Fruit fly (Drosophila melanogaster) whole organism, embryonic: Measurements from ENCODE around the gene CG12674.
A peak's percentile ranks its signal among the peaks of the same experiment; 100 is the strongest.

Source experiments
- ATbp ChIP-seq: fragments of 200-800 bp; sonication (Bioruptor generic); optimal IDR thresholded peaks from 2 replicates; lab custom pipeline; 2017; ENCODE audit warnings: missing biosample characterization, mild to moderate bottlenecking, missing genetic modification characterization, missing genetic modification reagents
- Atf6 ChIP-seq: fragments of 200-800 bp; sonication (Bioruptor generic); IDR thresholded peaks from 2 replicates; pipeline ENCODE4 v1.3.6; 2022; ENCODE audit warnings: missing biosample characterization, missing genetic modification characterization
- CG10147 ChIP-seq: fragments of 200-800 bp; sonication (Bioruptor generic); optimal IDR thresholded peaks from 2 replicates; lab custom pipeline; 2019; ENCODE audit warnings: missing biosample characterization, mild to moderate bottlenecking, missing genetic modification characterization, moderate library complexity
- CG10462 ChIP-seq: fragments of 200-800 bp; sonication (Bioruptor generic); optimal IDR thresholded peaks from 2 replicates; lab custom pipeline; 2016; ENCODE audit warnings: missing biosample characterization, missing genetic modification characterization
- CG11456 ChIP-seq: fragments of 200-800 bp; sonication (Bioruptor generic); IDR thresholded peaks from 3 replicates; pipeline ENCODE4 v1.3.6; 2022; ENCODE audit warnings: missing biosample characterization, missing genetic modification characterization
- CG11504 ChIP-seq: fragments of 200-800 bp; sonication (Bioruptor generic); optimal IDR thresholded peaks from 3 replicates; lab custom pipeline; 2019; ENCODE audit warnings: missing biosample characterization, mild to moderate bottlenecking, missing genetic modification characterization, moderate library complexity
- CG11560 ChIP-seq: fragments of 200-800 bp; sonication (Bioruptor generic); IDR thresholded peaks from 3 replicates; pipeline ENCODE4 v1.3.6; 2022; ENCODE audit warnings: missing biosample characterization, missing genetic modification characterization
- CG13287 ChIP-seq: fragments of 200-800 bp; sonication (Bioruptor generic); IDR thresholded peaks from 2 replicates; pipeline ENCODE4 v1.3.6; 2022; ENCODE audit warnings: missing biosample characterization, missing genetic modification characterization; ENCODE audit not compliant: partially characterized antibody
- CG14050 ChIP-seq: fragments of 200-800 bp; sonication (Bioruptor generic); IDR thresholded peaks from 3 replicates; pipeline ENCODE4 v1.3.6; 2022; ENCODE audit warnings: missing biosample characterization, missing genetic modification characterization
- CG14441 ChIP-seq: fragments of 200-800 bp; sonication (Bioruptor generic); IDR thresholded peaks from 2 replicates; pipeline ENCODE4 v1.3.6; 2022; ENCODE audit warnings: missing biosample characterization, missing genetic modification characterization
- CG1603 ChIP-seq: fragments of 200-800 bp; sonication (Bioruptor generic); optimal IDR thresholded peaks from 2 replicates; lab custom pipeline; 2019; ENCODE audit warnings: missing biosample characterization, mild to moderate bottlenecking, missing genetic modification characterization, moderate library complexity
- CG18599 ChIP-seq: fragments of 200-800 bp; sonication (Bioruptor generic); optimal IDR thresholded peaks from 3 replicates; lab custom pipeline; 2017; ENCODE audit warnings: missing biosample characterization, missing genetic modification characterization, mild to moderate bottlenecking, moderate library complexity, missing genetic modification reagents
- CG2678 ChIP-seq: fragments of 200-800 bp; sonication (Bioruptor generic); optimal IDR thresholded peaks from 3 replicates; lab custom pipeline; 2019; ENCODE audit warnings: missing biosample characterization, mild to moderate bottlenecking, missing genetic modification characterization, moderate library complexity
- CG34224 ChIP-seq: fragments of 200-800 bp; sonication (Bioruptor generic); IDR thresholded peaks from 3 replicates; pipeline ENCODE4 v1.3.6; 2022; ENCODE audit warnings: missing biosample characterization, missing genetic modification characterization; ENCODE audit not compliant: partially characterized antibody
- CG4707 ChIP-seq: fragments of 200-800 bp; sonication (Bioruptor generic); optimal IDR thresholded peaks from 2 replicates; lab custom pipeline; 2018; ENCODE audit warnings: missing biosample characterization, mild to moderate bottlenecking, missing genetic modification characterization, moderate library complexity
- CG6689 ChIP-seq: fragments of 200-800 bp; sonication (Bioruptor generic); IDR thresholded peaks from 2 replicates; pipeline ENCODE4 v1.3.6; 2022; ENCODE audit warnings: missing biosample characterization, missing genetic modification characterization
- CG7839 ChIP-seq: fragments of 200-800 bp; sonication (Bioruptor generic); optimal IDR thresholded peaks from 3 replicates; lab custom pipeline; 2018; ENCODE audit warnings: missing biosample characterization, mild to moderate bottlenecking, missing genetic modification characterization, moderate library complexity
- CG9932 ChIP-seq: fragments of 200-800 bp; sonication (Bioruptor generic); IDR thresholded peaks from 2 replicates; pipeline ENCODE4 v1.3.6; 2022; ENCODE audit warnings: missing biosample characterization, missing genetic modification characterization
- HLH3B ChIP-seq: fragments of 200-800 bp; sonication (Bioruptor generic); IDR thresholded peaks from 2 replicates; pipeline ENCODE4 v1.3.6; 2022; ENCODE audit warnings: missing biosample characterization, missing genetic modification characterization
- Hmr ChIP-seq: fragments of 200-800 bp; sonication (Bioruptor generic); optimal IDR thresholded peaks from 3 replicates; lab custom pipeline; 2017; ENCODE audit warnings: mild to moderate bottlenecking, missing biosample characterization, missing genetic modification reagents, missing genetic modification characterization
- Myb ChIP-seq: fragments of 200-800 bp; sonication (Bioruptor generic); optimal IDR thresholded peaks from 2 replicates; lab custom pipeline; 2016; ENCODE audit warnings: missing biosample characterization, missing genetic modification characterization
- Optix ChIP-seq: fragments of 200-800 bp; sonication (Bioruptor generic); IDR thresholded peaks from 3 replicates; pipeline ENCODE4 v1.3.6; 2022; ENCODE audit warnings: missing biosample characterization, missing genetic modification characterization
- Rfx ChIP-seq: fragments of 200-800 bp; sonication (Bioruptor generic); IDR thresholded peaks from 2 replicates; pipeline ENCODE4 v1.3.6; 2022; ENCODE audit warnings: missing biosample characterization, missing genetic modification characterization
- Xrp1 ChIP-seq: fragments of 200-800 bp; sonication (Bioruptor generic); IDR thresholded peaks from 2 replicates; pipeline ENCODE4 v1.3.6; 2022; ENCODE audit warnings: missing biosample characterization, missing genetic modification characterization
- ara ChIP-seq: fragments of 200-800 bp; sonication (Bioruptor generic); IDR thresholded peaks from 2 replicates; pipeline ENCODE4 v1.3.6; 2022; ENCODE audit warnings: missing biosample characterization, missing genetic modification characterization
- caup ChIP-seq: fragments of 200-800 bp; sonication (Bioruptor generic); optimal IDR thresholded peaks from 3 replicates; lab custom pipeline; 2017; ENCODE audit warnings: missing biosample characterization, mild to moderate bottlenecking, missing genetic modification characterization, moderate library complexity; ENCODE audit not compliant: severe bottlenecking
- chn ChIP-seq: fragments of 200-800 bp; sonication (Bioruptor generic); optimal IDR thresholded peaks from 2 replicates; lab custom pipeline; 2016; ENCODE audit warnings: missing biosample characterization, missing genetic modification characterization
- ci ChIP-seq: fragments of 200-800 bp; sonication (Bioruptor generic); IDR thresholded peaks from 3 replicates; pipeline ENCODE4 v1.3.6; 2022; ENCODE audit warnings: missing biosample characterization, missing genetic modification characterization
- dmrt99B ChIP-seq: fragments of 200-800 bp; sonication (Bioruptor generic); optimal IDR thresholded peaks from 2 replicates; lab custom pipeline; 2018; ENCODE audit warnings: missing biosample characterization, mild to moderate bottlenecking, missing genetic modification characterization, moderate library complexity
- dysf ChIP-seq: fragments of 200-800 bp; sonication (Bioruptor generic); IDR thresholded peaks from 3 replicates; pipeline ENCODE4 v1.3.6; 2022; ENCODE audit warnings: missing biosample characterization, missing genetic modification characterization
- exex ChIP-seq: fragments of 200-800 bp; sonication (Bioruptor generic); optimal IDR thresholded peaks from 4 replicates; lab custom pipeline; 2018; ENCODE audit warnings: missing biosample characterization, mild to moderate bottlenecking, missing genetic modification characterization, moderate library complexity
- fu2 ChIP-seq: fragments of 200-800 bp; sonication (Bioruptor generic); optimal IDR thresholded peaks from 2 replicates; lab custom pipeline; 2016; ENCODE audit warnings: missing biosample characterization, missing genetic modification characterization
- gem ChIP-seq: fragments of 200-800 bp; sonication (Bioruptor generic); optimal IDR thresholded peaks from 2 replicates; lab custom pipeline; 2019; ENCODE audit warnings: missing biosample characterization, mild to moderate bottlenecking, missing genetic modification characterization, moderate library complexity
- gsb ChIP-seq: fragments of 200-800 bp; sonication (Bioruptor generic); IDR thresholded peaks from 2 replicates; pipeline ENCODE4 v1.3.6; 2022; ENCODE audit warnings: missing biosample characterization, missing genetic modification characterization
- lab ChIP-seq: fragments of 200-800 bp; sonication (Bioruptor generic); optimal IDR thresholded peaks from 3 replicates; lab custom pipeline; 2017; ENCODE audit warnings: missing biosample characterization, missing genetic modification characterization, mild to moderate bottlenecking, moderate library complexity, missing genetic modification reagents
- lmd ChIP-seq: fragments of 200-800 bp; sonication (Bioruptor generic); IDR thresholded peaks from 2 replicates; pipeline ENCODE4 v1.3.6; 2022; ENCODE audit warnings: missing biosample characterization, missing genetic modification characterization
- pan ChIP-seq, 4 experiments: fragments of >200 bp in 3 of 4; fragments of 200-800 bp in 1 of 4; sonication (Bioruptor generic) in 1 of 4; optimal IDR thresholded peaks in 3 of 4; IDR thresholded peaks in 1 of 4; 2 replicates each; pipeline versions ENCODE4 v1.3.6 to Lab custom; 2017 to 2022; ENCODE audit warnings: missing biosample characterization in 2 of 4, missing genetic modification characterization in 2 of 4, mixed read lengths in 1 of 4
- prd ChIP-seq, 3 experiments: fragments of >200 bp in 2 of 3; fragments of 200-800 bp in 1 of 3; sonication (Bioruptor generic) in 1 of 3; optimal IDR thresholded peaks in 2 of 3; IDR thresholded peaks in 1 of 3; 2 replicates in 2 of 3; 3 replicates in 1 of 3; pipeline versions ENCODE4 v1.3.6 to Lab custom; 2017 to 2022; ENCODE audit warnings: missing biosample characterization in 1 of 3, missing genetic modification characterization in 1 of 3
- psq ChIP-seq: fragments of 200-800 bp; sonication (Bioruptor generic); optimal IDR thresholded peaks from 2 replicates; lab custom pipeline; 2017; ENCODE audit warnings: missing biosample characterization, missing genetic modification characterization
- row ChIP-seq: fragments of 200-800 bp; sonication (Bioruptor generic); IDR thresholded peaks from 3 replicates; pipeline ENCODE4 v1.3.6; 2022; ENCODE audit warnings: missing biosample characterization, missing genetic modification characterization
- sd ChIP-seq: fragments of 200-800 bp; sonication (Bioruptor generic); optimal IDR thresholded peaks from 3 replicates; lab custom pipeline; 2018; ENCODE audit warnings: missing biosample characterization, mild to moderate bottlenecking, missing genetic modification characterization, moderate library complexity
- sens-2 ChIP-seq: fragments of 200-800 bp; sonication (Bioruptor generic); IDR thresholded peaks from 2 replicates; pipeline ENCODE4 v1.3.6; 2022; ENCODE audit warnings: missing biosample characterization, missing genetic modification characterization
- slp2 ChIP-seq: fragments of 200-800 bp; sonication (Bioruptor generic); optimal IDR thresholded peaks from 2 replicates; lab custom pipeline; 2016; ENCODE audit warnings: missing biosample characterization, missing genetic modification characterization
- ssp ChIP-seq: fragments of 200-800 bp; sonication (Bioruptor generic); IDR thresholded peaks from 2 replicates; pipeline ENCODE4 v1.3.6; 2022; ENCODE audit warnings: missing biosample characterization, missing genetic modification characterization
- vfl ChIP-seq: fragments of 200-800 bp; sonication (Bioruptor generic); optimal IDR thresholded peaks from 2 replicates; lab custom pipeline; 2016; ENCODE audit warnings: missing biosample characterization, missing genetic modification characterization
- z ChIP-seq: fragments of 200-800 bp; sonication (Bioruptor generic); IDR thresholded peaks from 3 replicates; pipeline ENCODE4 v1.3.6; 2022; ENCODE audit warnings: missing biosample characterization, missing genetic modification characterization
- zfh1 ChIP-seq: fragments of 200-800 bp; sonication (Bioruptor generic); IDR thresholded peaks from 3 replicates; pipeline ENCODE4 v1.3.6; 2022; ENCODE audit warnings: missing biosample characterization, missing genetic modification characterization

The CG12674 gene

dm6 chr2L:2084349-2084748 lies 4.6 kb downstream of the CG12674 start (continued):
- TF ChIP-seq Optix (GFP tag; lab: Robert Waterston, UW) (0 out of 3 replicates have a peak, but pooled peaks have one; percentile 44), CG11456 (GFP tag; lab: Robert Waterston, UW) (0 out of 3 replicates have a peak, but pooled peaks have one; percentile 54), slp2 (GFP tag; lab: Kevin White, UChicago) (no peak), ATbp (GFP tag; lab: Kevin White, UChicago) (no peak), caup (GFP tag; lab: Kevin White, UChicago) (no peak), sens-2 (no peak), CG10462 (no peak), vfl (no peak), row (GFP tag; lab: Robert Waterston, UW) (0 out of 3 replicates have a peak, but pooled peaks have one; percentile 27), psq (no peak)

dm6 chr2L:2090235-2090634 lies 10.5 kb downstream of the CG12674 start:
- TF ChIP-seq CG1603 (tag; lab: Kevin White, UChicago) (peak; percentile 25), CG11504 (tag; lab: Kevin White, UChicago) (peak; percentile 13), gsb (GFP tag; lab: Robert Waterston, UW) (no peak), dmrt99B (peak; percentile 17), ara (GFP tag; lab: Robert Waterston, UW) (0 out of 2 replicates have a peak, but pooled peaks have one; percentile 10), CG13287 (no peak), pan (optimal IDR thresholded peaks at IDR 0.05; lab: Kevin White, UChicago) (no peak), pan (GFP tag; optimal IDR thresholded peaks at IDR 0.05 in 1 of 2, IDR thresholded peaks at IDR 0.05 in 1 of 2) (peak in 1 of 2 experiments; percentile 59), Hmr (GFP tag; lab: Kevin White, UChicago) (peak; percentile 14), CG2678 (tag; lab: Kevin White, UChicago) (peak; percentile 16), CG7839 (peak; percentile 4), prd (optimal IDR thresholded peaks at IDR 0.05; lab: Kevin White, UChicago) (no peak), prd (GFP tag; IDR thresholded peaks at IDR 0.05; lab: Robert Waterston, UW) (peak; percentile 27; the same call in 1 of the 3 replicates), ci (GFP tag; lab: Robert Waterston, UW) (0 out of 3 replicates have a peak, but pooled peaks have one; percentile 48), dysf (GFP tag; lab: Robert Waterston, UW) (0 out of 3 replicates have a peak, but pooled peaks have one; percentile 32), Myb (GFP tag; lab: Kevin White, UChicago) (no peak), CG6689 (0 out of 2 replicates have a peak, but pooled peaks have one; percentile 21), Atf6 (GFP tag; lab: Robert Waterston, UW) (0 out of 2 replicates have a peak, but pooled peaks have one; percentile 18), lab (GFP tag; lab: Kevin White, UChicago) (peak; percentile 23), ssp (GFP tag; lab: Robert Waterston, UW) (peak; percentile 21; the same call in 1 of the 2 replicates), CG14050 (GFP tag; lab: Robert Waterston, UW) (no peak; the same call in 2 of the 3 replicates), Rfx (GFP tag; lab: Robert Waterston, UW) (peak; percentile 29; the same call in 1 of the 2 replicates), CG10147 (no peak), gem (tag; lab: Kevin White, UChicago) (peak; percentile 23), HLH3B (GFP tag; lab: Robert Waterston, UW) (no peak), CG34224 (GFP tag; lab: Robert Waterston, UW) (no peak), z (no peak), CG18599 (GFP tag; lab: Kevin White, UChicago) (peak; percentile 61), lmd (GFP tag; lab: Robert Waterston, UW) (peak; percentile 24; the same call in 1 of the 2 replicates), exex (tag; lab: Kevin White, UChicago) (no peak), zfh1 (GFP tag; lab: Robert Waterston, UW) (no peak), Xrp1 (GFP tag; lab: Robert Waterston, UW) (peak; percentile 34; the same call in 1 of the 2 replicates), CG4707 (GFP tag; lab: Kevin White, UChicago) (no peak), sd (tag; lab: Kevin White, UChicago) (no peak), CG14441 (GFP tag; lab: Robert Waterston, UW) (0 out of 2 replicates have a peak, but pooled peaks have one; percentile 20), CG9932 (GFP tag; lab: Robert Waterston, UW) (peak; percentile 17; the same call in 1 of the 2 replicates), CG11560 (tag; lab: Robert Waterston, UW) (no peak), chn (GFP tag; lab: Kevin White, UChicago) (no peak), fu2 (GFP tag; lab: Kevin White, UChicago) (no peak)
